Worm (Caenorhabditis elegans) whole organism, L4 larva: ENCODE measurements around the gene fat-6.

Experiments used
- F10B5.3 ChIP-seq: sonication (generic microtip); optimal IDR thresholded peaks from 2 replicates; lab custom pipeline; 2016; ENCODE audit warnings: mild to moderate bottlenecking, missing genetic modification characterization, missing compliant biosample characterization
- F37D6.2 ChIP-seq: sonication (generic microtip); optimal IDR thresholded peaks from 2 replicates; lab custom pipeline; 2016; ENCODE audit warnings: mild to moderate bottlenecking, missing genetic modification characterization, missing compliant biosample characterization
- F49E8.2 ChIP-seq: sonication (generic microtip); optimal IDR thresholded peaks from 2 replicates; lab custom pipeline; 2016; ENCODE audit warnings: missing compliant biosample characterization, mild to moderate bottlenecking, missing genetic modification characterization, borderline replicate concordance
- T20F7.1 ChIP-seq: fragments of 200-800 bp; sonication (Bioruptor generic); optimal IDR thresholded peaks from 2 replicates; lab custom pipeline; 2018; ENCODE audit warnings: mild to moderate bottlenecking, missing genetic modification characterization, missing compliant biosample characterization
- Y48G9A.11 ChIP-seq: fragments of 200-800 bp; sonication (Bioruptor generic); IDR thresholded peaks from 2 replicates; pipeline ENCODE4 v1.3.6; 2022; ENCODE audit warnings: missing genetic modification reagents, missing genetic modification characterization, missing compliant biosample characterization
- Y75B8A.6 ChIP-seq: fragments of 200-800 bp; sonication (Bioruptor generic); IDR thresholded peaks from 2 replicates; pipeline ENCODE4 v1.3.6; 2022; ENCODE audit warnings: missing genetic modification reagents, missing genetic modification characterization, missing compliant biosample characterization
- ZK337.2 ChIP-seq: fragments of 200-800 bp; sonication (Bioruptor generic); IDR thresholded peaks from 2 replicates; pipeline ENCODE4 v1.3.6; 2022; ENCODE audit warnings: missing genetic modification reagents, missing genetic modification characterization, missing compliant biosample characterization
- ama-1 ChIP-seq: fragments of 150-350 bp; optimal IDR thresholded peaks from 2 replicates; lab custom pipeline; 2014; ENCODE audit warnings: inconsistent platforms, mixed read lengths
- attf-4 ChIP-seq: sonication (generic microtip); optimal IDR thresholded peaks from 3 replicates; lab custom pipeline; 2017; ENCODE audit warnings: missing biosample characterization, missing genetic modification characterization
- ceh-20 ChIP-seq: fragments of 200-800 bp; sonication (Bioruptor generic); IDR thresholded peaks from 2 replicates; pipeline ENCODE4 v1.3.6; 2022; ENCODE audit warnings: missing genetic modification reagents, missing genetic modification characterization, missing compliant biosample characterization
- ceh-82 ChIP-seq: sonication (generic microtip); optimal IDR thresholded peaks from 2 replicates; lab custom pipeline; 2017; ENCODE audit warnings: missing biosample characterization, missing genetic modification characterization
- ces-1 ChIP-seq: fragments of 150-350 bp; sonication (generic microtip); optimal IDR thresholded peaks from 4 replicates; lab custom pipeline; 2014; ENCODE audit warnings: missing biosample characterization, missing genetic modification reagents, missing genetic modification characterization
- cey-2 ChIP-seq: sonication (generic microtip); optimal IDR thresholded peaks from 3 replicates; lab custom pipeline; 2017; ENCODE audit warnings: missing genetic modification characterization, mild to moderate bottlenecking, missing compliant biosample characterization, antibody characterized with exemption, borderline replicate concordance; ENCODE audit not compliant: insufficient read depth
- ctbp-1 ChIP-seq: fragments of 200-800 bp; sonication (Bioruptor generic); IDR thresholded peaks from 2 replicates; pipeline ENCODE4 v1.3.6; 2022; ENCODE audit warnings: missing genetic modification reagents, missing genetic modification characterization, missing compliant biosample characterization
- daf-12 ChIP-seq: fragments of 150-350 bp; optimal IDR thresholded peaks from 2 replicates; lab custom pipeline; 2014; ENCODE audit warnings: missing biosample characterization, missing genetic modification reagents, missing genetic modification characterization
- dmd-6 ChIP-seq: fragments of 200-800 bp; sonication (Bioruptor generic); IDR thresholded peaks from 2 replicates; pipeline ENCODE4 v1.3.6; 2022; ENCODE audit warnings: missing genetic modification reagents, missing genetic modification characterization, missing compliant biosample characterization
- egl-27 ChIP-seq: sonication (generic microtip); optimal IDR thresholded peaks from 3 replicates; lab custom pipeline; 2017; ENCODE audit warnings: missing biosample characterization, missing genetic modification reagents, missing genetic modification characterization
- gei-8 ChIP-seq: fragments of 200-800 bp; sonication (Bioruptor generic); optimal IDR thresholded peaks from 2 replicates; lab custom pipeline; 2018; ENCODE audit warnings: mild to moderate bottlenecking, missing genetic modification characterization, missing compliant biosample characterization
- hif-1 ChIP-seq, 2 experiments: sonication (generic microtip); optimal IDR thresholded peaks; 2 replicates each; lab custom pipeline; 2016 to 2017; ENCODE audit warnings: missing compliant biosample characterization in 2 of 2, missing genetic modification characterization in 2 of 2, missing genetic modification reagents in 2 of 2, missing genotype in 2 of 2, mild to moderate bottlenecking in 1 of 2
- hlh-30 ChIP-seq: sonication (generic microtip); optimal IDR thresholded peaks from 2 replicates; lab custom pipeline; 2017; ENCODE audit warnings: antibody characterized with exemption, mild to moderate bottlenecking, missing genetic modification characterization, missing compliant biosample characterization; ENCODE audit not compliant: insufficient read depth
- lin-1 ChIP-seq: fragments of 200-800 bp; sonication (Bioruptor generic); IDR thresholded peaks from 2 replicates; pipeline ENCODE4 v1.3.6; 2022; ENCODE audit warnings: missing genetic modification reagents, missing genetic modification characterization, missing compliant biosample characterization
- lin-38 ChIP-seq: fragments of 200-800 bp; sonication (Bioruptor generic); IDR thresholded peaks from 2 replicates; pipeline ENCODE4 v1.3.6; 2022; ENCODE audit warnings: missing genetic modification reagents, missing genetic modification characterization, missing compliant biosample characterization
- lir-3 ChIP-seq: sonication (generic microtip); optimal IDR thresholded peaks from 2 replicates; lab custom pipeline; 2016; ENCODE audit warnings: mild to moderate bottlenecking, missing genetic modification characterization, missing compliant biosample characterization
- lsy-2 ChIP-seq, 2 experiments: fragments of 150-350 bp in 1 of 2; sonication (generic microtip) in 1 of 2; optimal IDR thresholded peaks; 2 replicates each; lab custom pipeline; 2014 to 2017; ENCODE audit warnings: missing biosample characterization in 2 of 2, missing genetic modification characterization in 2 of 2
- madf-9 ChIP-seq: fragments of 200-800 bp; sonication (Bioruptor generic); conservative IDR thresholded peaks from 2 replicates; pipeline ENCODE4 v1.3.6; 2022; ENCODE audit warnings: missing genetic modification reagents, missing genetic modification characterization, missing compliant biosample characterization
- mdt-29 ChIP-seq: fragments of 200-800 bp; sonication (Bioruptor generic); IDR thresholded peaks from 2 replicates; pipeline ENCODE4 v1.3.6; 2022; ENCODE audit warnings: missing genetic modification reagents, missing genetic modification characterization, missing compliant biosample characterization
- mep-1 ChIP-seq: fragments of 150-350 bp; sonication (generic microtip); optimal IDR thresholded peaks from 3 replicates; lab custom pipeline; 2014; ENCODE audit warnings: missing biosample characterization, missing genetic modification characterization
- mes-2 ChIP-seq: sonication (generic microtip); optimal IDR thresholded peaks from 2 replicates; lab custom pipeline; 2016; ENCODE audit warnings: missing genotype, mild to moderate bottlenecking, missing genetic modification characterization, missing compliant biosample characterization; ENCODE audit not compliant: poor library complexity, severe bottlenecking
- mxl-2 ChIP-seq: fragments of 200-800 bp; sonication (Bioruptor generic); conservative IDR thresholded peaks from 2 replicates; pipeline ENCODE4 v1.3.6; 2022; ENCODE audit warnings: missing genetic modification reagents, missing genetic modification characterization, missing compliant biosample characterization
- mxl-3 ChIP-seq: fragments of 200-800 bp; sonication (Bioruptor generic); optimal IDR thresholded peaks from 2 replicates; lab custom pipeline; 2018; ENCODE audit warnings: mild to moderate bottlenecking, missing genetic modification characterization, missing compliant biosample characterization
- nhr-10 ChIP-seq: fragments of 150-350 bp; optimal IDR thresholded peaks from 2 replicates; lab custom pipeline; 2014; ENCODE audit warnings: missing biosample characterization, missing genetic modification characterization
- nhr-111 ChIP-seq: fragments of 200-800 bp; sonication (Bioruptor generic); optimal IDR thresholded peaks from 2 replicates; lab custom pipeline; 2018; ENCODE audit warnings: mild to moderate bottlenecking, missing genetic modification characterization, missing compliant biosample characterization
- nhr-28 ChIP-seq: fragments of 150-350 bp; optimal IDR thresholded peaks from 2 replicates; lab custom pipeline; 2014; ENCODE audit warnings: missing biosample characterization, missing genetic modification characterization
- nhr-42 ChIP-seq: fragments of 200-800 bp; sonication (Bioruptor generic); IDR thresholded peaks from 2 replicates; pipeline ENCODE4 v1.3.6; 2022; ENCODE audit warnings: missing genetic modification characterization, missing compliant biosample characterization
- nhr-48 ChIP-seq: sonication (generic microtip); optimal IDR thresholded peaks from 2 replicates; lab custom pipeline; 2016; ENCODE audit warnings: mild to moderate bottlenecking, missing genetic modification characterization, missing compliant biosample characterization
- nhr-6 ChIP-seq: fragments of 150-350 bp; optimal IDR thresholded peaks from 2 replicates; lab custom pipeline; 2014; ENCODE audit warnings: missing biosample characterization, missing genetic modification characterization
- nhr-76 ChIP-seq: fragments of 150-350 bp; optimal IDR thresholded peaks from 2 replicates; lab custom pipeline; 2014; ENCODE audit warnings: missing biosample characterization, missing genetic modification characterization
- nhr-77 ChIP-seq: fragments of 150-350 bp; optimal IDR thresholded peaks from 2 replicates; lab custom pipeline; 2014; ENCODE audit warnings: missing biosample characterization, missing genetic modification characterization
- pha-4 ChIP-seq, 2 experiments: fragments of 150-350 bp in 1 of 2; fragments of 200-800 bp in 1 of 2; sonication (Bioruptor generic) in 1 of 2; IDR thresholded peaks in 1 of 2; optimal IDR thresholded peaks in 1 of 2; 2 replicates each; pipeline versions ENCODE4 v1.3.6 to Lab custom; 2014 to 2022; ENCODE audit warnings: missing genetic modification characterization in 2 of 2, missing genetic modification reagents in 2 of 2, missing biosample characterization in 1 of 2, missing compliant biosample characterization in 1 of 2
- php-3 ChIP-seq: fragments of 200-800 bp; sonication (Bioruptor generic); IDR thresholded peaks from 2 replicates; pipeline ENCODE4 v1.3.6; 2022; ENCODE audit warnings: missing genetic modification reagents, missing genetic modification characterization, missing compliant biosample characterization
- rbr-2 ChIP-seq: sonication (generic microtip); optimal IDR thresholded peaks from 2 replicates; lab custom pipeline; 2016; ENCODE audit warnings: missing genotype, missing genetic modification characterization, missing compliant biosample characterization
- skn-1 ChIP-seq: fragments of 150-350 bp; optimal IDR thresholded peaks from 2 replicates; lab custom pipeline; 2014; ENCODE audit warnings: missing biosample characterization, missing genetic modification characterization
- tra-1 ChIP-seq: fragments of 200-800 bp; sonication (Bioruptor generic); IDR thresholded peaks from 2 replicates; pipeline ENCODE4 v1.3.6; 2022; ENCODE audit warnings: missing genetic modification reagents, missing genetic modification characterization, missing compliant biosample characterization
- unc-62 ChIP-seq, 3 experiments: fragments of 150-350 bp in 1 of 3; sonication (generic microtip); optimal IDR thresholded peaks in 2 of 3; peaks in 1 of 3; 1 replicate in 1 of 3; 2 replicates in 2 of 3; lab custom pipeline; 2014 to 2017; ENCODE audit warnings: missing biosample characterization in 3 of 3, missing genetic modification characterization in 3 of 3, missing genetic modification reagents in 3 of 3, missing genotype in 1 of 3
- zfp-3 ChIP-seq: fragments of 200-800 bp; sonication (Bioruptor generic); conservative IDR thresholded peaks from 2 replicates; pipeline ENCODE4 v1.3.6; 2022; ENCODE audit warnings: missing genetic modification reagents, missing genetic modification characterization, missing compliant biosample characterization
- zip-11 ChIP-seq: fragments of 200-800 bp; sonication (Bioruptor generic); IDR thresholded peaks from 2 replicates; pipeline ENCODE4 v1.3.6; 2022; ENCODE audit warnings: missing genetic modification characterization, missing compliant biosample characterization
- ztf-11 ChIP-seq: fragments of 150-350 bp; optimal IDR thresholded peaks from 2 replicates; lab custom pipeline; 2014; ENCODE audit warnings: missing biosample characterization, missing genetic modification characterization
- ztf-7 ChIP-seq: fragments of 150-350 bp; optimal IDR thresholded peaks from 2 replicates; lab custom pipeline; 2014; ENCODE audit warnings: missing biosample characterization, missing genetic modification characterization

Gene fat-6

DNA sequence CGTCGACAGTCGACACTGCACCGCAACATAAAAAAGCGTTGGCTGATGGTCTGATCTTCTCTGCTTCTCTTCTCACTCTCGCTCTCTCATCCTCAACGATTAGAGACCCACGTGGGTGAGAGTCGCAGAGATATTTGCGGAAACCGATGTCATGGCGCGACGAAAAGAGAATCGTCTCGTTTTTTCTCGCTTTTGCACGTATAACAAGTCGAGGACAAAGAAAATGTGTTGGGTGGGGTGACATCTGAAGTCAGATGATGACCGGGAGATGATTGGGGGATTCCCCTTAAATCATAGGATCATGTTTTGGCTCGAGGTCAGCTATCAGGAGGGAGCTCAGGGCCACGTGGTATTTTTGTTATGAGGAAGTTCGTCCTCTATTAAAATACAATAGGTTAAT lies 40.9 kb upstream of the fat-6 start (continued):
- TF ChIP-seq pha-4 (GFP tag; IDR thresholded peaks at IDR 0.05; lab: Robert Waterston, UW) (peak; percentile 74), pha-4 (tag; optimal IDR thresholded peaks at IDR 0.05; lab: Kevin White, UChicago) (no peak), ceh-20 (peak; percentile 91), tra-1 (peak; percentile 94), lin-38 (GFP tag; lab: Robert Waterston, UW) (peak; percentile 40), egl-27 (tag; lab: Kevin White, UChicago) (no peak), mxl-3 (GFP tag; lab: Kevin White, UChicago) (peak; percentile 99), F49E8.2 (tag; lab: Kevin White, UChicago) (no peak), ZK337.2 (GFP tag; lab: Robert Waterston, UW) (no peak), unc-62 (GFP tag; optimal IDR thresholded peaks at IDR 0.05 in 1 of 2; lab: Kevin White, UChicago) (peak in 1 of 2 experiments; percentile 100), unc-62 (tag; optimal IDR thresholded peaks at IDR 0.05; lab: Kevin White, UChicago) (no peak), daf-12 (tag; lab: Kevin White, UChicago) (no peak), cey-2 (tag; lab: Kevin White, UChicago) (peak; percentile 90), F37D6.2 (tag; lab: Kevin White, UChicago) (no peak), lin-1 (peak; percentile 91), hlh-30 (tag; lab: Kevin White, UChicago) (peak; percentile 98), nhr-42 (no peak), mxl-2 (GFP tag; lab: Robert Waterston, UW) (peak; percentile 90), rbr-2 (tag; lab: Kevin White, UChicago) (peak; percentile 59), dmd-6 (GFP tag; lab: Robert Waterston, UW) (peak; percentile 99), ctbp-1 (GFP tag; lab: Robert Waterston, UW) (peak; percentile 61), nhr-76 (peak; percentile 54), F10B5.3 (no peak), ztf-11 (no peak), php-3 (GFP tag; lab: Robert Waterston, UW) (peak; percentile 65), madf-9 (peak; percentile 45; the same call in 1 of the 2 replicates), hif-1 (tag; optimal IDR thresholded peaks at IDR 0.05; lab: Kevin White, UChicago) (peak; percentile 90 to 99), gei-8 (peak; percentile 93), mes-2 (tag; lab: Kevin White, UChicago) (peak; percentile 62), attf-4 (tag; lab: Kevin White, UChicago) (no peak), nhr-111 (GFP tag; lab: Kevin White, UChicago) (no peak), ama-1 (no peak), T20F7.1 (GFP tag; lab: Kevin White, UChicago) (peak; percentile 76), nhr-77 (tag; lab: Kevin White, UChicago) (peak; percentile 86), ztf-7 (tag; lab: Kevin White, UChicago) (peak; percentile 46), mdt-29 (peak; percentile 98), nhr-10 (tag; lab: Kevin White, UChicago) (peak; percentile 69)

DNA sequence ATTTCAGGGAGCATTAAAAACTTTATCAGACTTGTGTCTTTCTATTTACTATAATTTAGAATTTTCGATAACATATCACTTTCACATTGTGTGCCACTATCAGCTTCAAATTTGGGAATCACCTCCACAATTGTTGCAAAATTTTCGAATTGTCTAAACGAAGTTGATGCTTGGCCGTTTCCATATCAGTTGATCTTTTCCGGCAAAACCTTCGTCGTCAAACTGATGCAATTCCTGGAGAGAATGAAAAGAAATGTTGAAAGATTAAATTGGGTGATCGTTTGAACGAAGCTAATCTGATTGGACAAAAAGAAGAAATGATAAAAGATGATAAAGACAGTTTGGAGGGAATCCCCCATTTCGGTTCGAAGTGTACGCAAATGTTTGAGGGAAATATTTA lies 40.1 kb upstream of the fat-6 start:
- no peak for TF ChIP-seq zip-11 (GFP tag; lab: Robert Waterston, UW)
- 0 out of 2 replicates have a peak, but pooled peaks have one; percentile 34 for TF ChIP-seq php-3 (GFP tag; lab: Robert Waterston, UW)
- no peak for TF ChIP-seq lir-3 (tag; lab: Kevin White, UChicago)
- no peak for TF ChIP-seq rbr-2 (tag; lab: Kevin White, UChicago)
- TF ChIP-seq ceh-82 (tag; lab: Kevin White, UChicago): no peak
- peak; percentile 7; the same call in 1 of the 2 replicates for TF ChIP-seq Y48G9A.11
- peak; percentile 81 for TF ChIP-seq gei-8
- peak in 1 of 2 experiments; percentile 2 for TF ChIP-seq hif-1 (tag; optimal IDR thresholded peaks at IDR 0.05; lab: Kevin White, UChicago)
- peak; percentile 86 for TF ChIP-seq mep-1 (tag; lab: Kevin White, UChicago)
- no peak for TF ChIP-seq F37D6.2 (tag; lab: Kevin White, UChicago)
- TF ChIP-seq ZK337.2 (GFP tag; lab: Robert Waterston, UW): no peak
- TF ChIP-seq skn-1 (tag; lab: Kevin White, UChicago): no peak
- TF ChIP-seq ces-1 (GFP tag; lab: Kevin White, UChicago): no peak
- TF ChIP-seq nhr-111 (GFP tag; lab: Kevin White, UChicago): no peak
- TF ChIP-seq daf-12 (tag; lab: Kevin White, UChicago): no peak
- peak; percentile 75 for TF ChIP-seq nhr-28 (tag; lab: Kevin White, UChicago)
- TF ChIP-seq Y75B8A.6 (GFP tag; lab: Robert Waterston, UW): peak; percentile 69; the same call in 1 of the 2 replicates
- TF ChIP-seq nhr-6 (tag; lab: Kevin White, UChicago): no peak
- TF ChIP-seq nhr-48 (tag; lab: Kevin White, UChicago): peak; percentile 86
- peak; percentile 69; the same call in 1 of the 2 replicates for TF ChIP-seq zfp-3 (GFP tag; lab: Robert Waterston, UW)
- peak; percentile 28 to 60 for TF ChIP-seq lsy-2 (tag; optimal IDR thresholded peaks at IDR 0.05; lab: Kevin White, UChicago)
